Worm (Caenorhabditis elegans) whole organism, mixed stage, embryonic: ENCODE measurements around the gene ceh-49.

Experiments used
- bed-3 ChIP-seq: fragments of 200-800 bp; sonication (Bioruptor generic); optimal IDR thresholded peaks from 3 replicates; lab custom pipeline; 2018; ENCODE audit warnings: mild to moderate bottlenecking, missing genetic modification characterization, moderate library complexity, missing compliant biosample characterization
- blmp-1 ChIP-seq: fragments of 150-350 bp; optimal IDR thresholded peaks from 2 replicates; lab custom pipeline; 2014; ENCODE audit warnings: missing biosample characterization, missing genetic modification characterization
- ces-1 ChIP-seq: fragments of 150-350 bp; optimal IDR thresholded peaks from 2 replicates; lab custom pipeline; 2014; ENCODE audit warnings: missing biosample characterization, missing genetic modification reagents, missing genetic modification characterization
- elt-1 ChIP-seq: sonication (generic microtip); optimal IDR thresholded peaks from 2 replicates; lab custom pipeline; 2017; ENCODE audit warnings: missing genetic modification characterization, mild to moderate bottlenecking, missing compliant biosample characterization, antibody characterized with exemption, moderate library complexity, borderline replicate concordance; ENCODE audit not compliant: insufficient read depth
- lsy-2 ChIP-seq: fragments of 150-350 bp; optimal IDR thresholded peaks from 2 replicates; lab custom pipeline; 2014; ENCODE audit warnings: missing biosample characterization, missing genetic modification characterization
- mep-1 ChIP-seq: fragments of 150-350 bp; optimal IDR thresholded peaks from 2 replicates; lab custom pipeline; 2017; ENCODE audit warnings: missing biosample characterization, missing genetic modification reagents, missing genetic modification characterization, inconsistent platforms
- mls-2 ChIP-seq: sonication (generic microtip); optimal IDR thresholded peaks from 2 replicates; lab custom pipeline; 2016; ENCODE audit warnings: mild to moderate bottlenecking, missing genetic modification characterization, moderate library complexity, missing compliant biosample characterization
- nhr-12 ChIP-seq: fragments of 150-350 bp; optimal IDR thresholded peaks from 2 replicates; lab custom pipeline; 2014; ENCODE audit warnings: missing biosample characterization, missing genetic modification characterization
- nhr-28 ChIP-seq: fragments of 150-350 bp; optimal IDR thresholded peaks from 2 replicates; lab custom pipeline; 2014; ENCODE audit warnings: missing biosample characterization, missing genetic modification characterization
- nhr-76 ChIP-seq: sonication (generic microtip); optimal IDR thresholded peaks from 2 replicates; lab custom pipeline; 2017; ENCODE audit warnings: missing biosample characterization, missing genetic modification characterization
- snpc-4 ChIP-seq: fragments of 150-350 bp; optimal IDR thresholded peaks from 2 replicates; lab custom pipeline; 2014; ENCODE audit warnings: missing biosample characterization, missing genetic modification characterization
- unc-39 ChIP-seq: fragments of 150-350 bp; optimal IDR thresholded peaks from 2 replicates; lab custom pipeline; 2014; ENCODE audit warnings: missing biosample characterization, missing genetic modification characterization
- unc-62 ChIP-seq: fragments of 150-350 bp; optimal IDR thresholded peaks from 2 replicates; lab custom pipeline; 2014; ENCODE audit warnings: missing biosample characterization, missing genetic modification reagents, missing genetic modification characterization

ce11 chrV:6095829-6096228 lies 24.2 kb downstream of the ceh-49 start, which contains the start of gene Y38A10A.7:
- TF ChIP-seq unc-39 (no peak), nhr-12 (tag; lab: Kevin White, UChicago) (no peak), unc-62 (GFP tag; lab: Kevin White, UChicago) (no peak), snpc-4 (no peak), nhr-28 (tag; lab: Kevin White, UChicago) (no peak), bed-3 (GFP tag; lab: Kevin White, UChicago) (no peak), elt-1 (no peak), mep-1 (tag; lab: Kevin White, UChicago) (no peak), blmp-1 (tag; lab: Kevin White, UChicago) (no peak), mls-2 (tag; lab: Kevin White, UChicago) (no peak), lsy-2 (tag; lab: Kevin White, UChicago) (no peak), nhr-76 (tag; lab: Kevin White, UChicago) (no peak), ces-1 (GFP tag; lab: Kevin White, UChicago) (no peak)
